Worm (Caenorhabditis elegans) whole organism, L3 larva: ENCODE results near the gene mrp-1.

Experiments
- R02D3.7 ChIP-seq: fragments of 150-350 bp; optimal IDR thresholded peaks from 2 replicates; lab custom pipeline; 2014; ENCODE audit warnings: missing biosample characterization, missing genetic modification characterization
- ama-1 ChIP-seq: fragments of 150-350 bp; optimal IDR thresholded peaks from 2 replicates; lab custom pipeline; 2018
- elt-3 ChIP-seq, 3 experiments: fragments of 150-350 bp in 1 of 3; sonication (generic microtip) in 2 of 3; optimal IDR thresholded peaks; 2 replicates in 2 of 3; 4 replicates in 1 of 3; lab custom pipeline; 2014 to 2017; ENCODE audit warnings: missing biosample characterization in 3 of 3, missing genetic modification characterization in 3 of 3
- jun-1 ChIP-seq: fragments of 150-350 bp; optimal IDR thresholded peaks from 2 replicates; lab custom pipeline; 2014; ENCODE audit warnings: missing biosample characterization, missing genetic modification reagents, missing genetic modification characterization
- lin-15B ChIP-seq: fragments of 150-350 bp; optimal IDR thresholded peaks from 2 replicates; lab custom pipeline; 2014; ENCODE audit warnings: missing biosample characterization, missing genetic modification characterization
- lsy-12 ChIP-seq: sonication (generic microtip); optimal IDR thresholded peaks from 2 replicates; lab custom pipeline; 2016; ENCODE audit warnings: mild to moderate bottlenecking, missing genetic modification characterization, missing compliant biosample characterization
- nfya-1 ChIP-seq: sonication (generic microtip); optimal IDR thresholded peaks from 2 replicates; lab custom pipeline; 2017; ENCODE audit warnings: missing genetic modification characterization, mild to moderate bottlenecking, missing compliant biosample characterization, antibody characterized with exemption, moderate library complexity; ENCODE audit not compliant: insufficient read depth
- nhr-11 ChIP-seq: fragments of 150-350 bp; optimal IDR thresholded peaks from 2 replicates; lab custom pipeline; 2014; ENCODE audit warnings: missing biosample characterization, missing genetic modification characterization
- nhr-12 ChIP-seq: fragments of 150-350 bp; optimal IDR thresholded peaks from 2 replicates; lab custom pipeline; 2014; ENCODE audit warnings: missing biosample characterization, missing genetic modification characterization
- nhr-23 ChIP-seq: fragments of 150-350 bp; optimal IDR thresholded peaks from 2 replicates; lab custom pipeline; 2014; ENCODE audit warnings: missing biosample characterization, missing genetic modification reagents, missing genetic modification characterization
- nhr-77 ChIP-seq: fragments of 150-350 bp; optimal IDR thresholded peaks from 2 replicates; lab custom pipeline; 2014; ENCODE audit warnings: missing biosample characterization, missing genetic modification characterization
- skn-1 ChIP-seq: fragments of 150-350 bp; optimal IDR thresholded peaks from 2 replicates; lab custom pipeline; 2014; ENCODE audit warnings: missing biosample characterization, missing genetic modification characterization
- snpc-4 ChIP-seq: fragments of 150-350 bp; optimal IDR thresholded peaks from 2 replicates; lab custom pipeline; 2014; ENCODE audit warnings: missing biosample characterization, missing genetic modification characterization
- ztf-11 ChIP-seq: fragments of 150-350 bp; optimal IDR thresholded peaks from 2 replicates; lab custom pipeline; 2014; ENCODE audit warnings: missing biosample characterization, missing genetic modification characterization

- no peak for TF ChIP-seq nfya-1 (tag; lab: Kevin White, UChicago)
- no peak for TF ChIP-seq skn-1 (tag; lab: Kevin White, UChicago)
- TF ChIP-seq nhr-77 (tag; lab: Kevin White, UChicago): no peak
- TF ChIP-seq lin-15B (tag; lab: Kevin White, UChicago): no peak
- TF ChIP-seq nhr-11 (tag; lab: Kevin White, UChicago): no peak
- no peak for TF ChIP-seq lsy-12 (tag; lab: Kevin White, UChicago)
- no peak for TF ChIP-seq elt-3 (tag; optimal IDR thresholded peaks at IDR 0.05; lab: Kevin White, UChicago)
- TF ChIP-seq nhr-12 (tag; lab: Kevin White, UChicago): no peak
- TF ChIP-seq nhr-23 (tag; lab: Kevin White, UChicago): no peak
- no peak for TF ChIP-seq ztf-11 (tag; lab: Kevin White, UChicago)
- no peak for TF ChIP-seq snpc-4
- no peak for TF ChIP-seq ama-1
- TF ChIP-seq R02D3.7 (tag; lab: Kevin White, UChicago): no peak
- no peak for TF ChIP-seq jun-1
These were observed 60.0 kb downstream of the mrp-1 start for ce11 chrX:527663-528062.
